Worm (Caenorhabditis elegans): ENCODE data around the gene nas-12.

DNA sequence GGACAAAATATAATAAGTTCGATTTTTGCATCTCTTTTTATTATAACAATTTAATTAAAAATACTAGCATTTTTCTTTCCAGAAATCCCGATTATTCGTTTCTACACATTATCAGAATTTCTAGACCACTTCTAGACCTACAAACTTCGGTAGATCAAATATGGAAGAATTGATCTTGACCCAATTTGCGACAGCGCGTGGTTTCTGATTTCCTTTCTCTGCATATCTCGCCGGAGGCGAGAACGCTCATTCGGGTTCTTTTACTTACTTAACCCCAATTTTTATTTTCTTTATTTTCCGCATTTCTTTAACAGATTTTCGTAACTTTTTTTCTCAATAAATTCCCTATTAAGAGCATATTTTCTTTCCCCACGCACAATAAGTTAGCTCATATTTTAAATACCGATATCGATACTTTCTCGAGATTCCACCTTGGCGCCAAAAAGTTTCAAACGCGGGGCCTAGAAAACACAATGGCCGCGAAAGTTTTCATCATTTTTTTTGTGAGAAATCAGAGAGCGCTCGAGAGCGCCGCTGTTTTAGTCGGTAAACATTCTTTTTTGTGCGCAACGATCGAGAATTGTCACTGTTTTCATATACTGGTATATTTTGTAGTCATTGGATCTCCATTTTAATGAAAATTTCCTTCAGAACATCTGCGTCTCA lies 18.8 kb downstream of the nas-12 start:
- TF ChIP-seq ztf-11 (tag; optimal IDR thresholded peaks at IDR 0.05), result no peak
- TF ChIP-seq sptf-1 (tag; optimal IDR thresholded peaks at IDR 0.05), result no peak
- TF ChIP-seq pha-4 (tag; optimal IDR thresholded peaks at IDR 0.05), result no peak
- TF ChIP-seq sem-2 (GFP tag; optimal IDR thresholded peaks at IDR 0.05), result no peak
- no peak for TF ChIP-seq unc-62 (GFP tag; optimal IDR thresholded peaks at IDR 0.05)
